Worm (Caenorhabditis elegans) whole organism, L4 larva: ENCODE data around the gene gcy-1.

Experiments used
- F10B5.3 ChIP-seq: sonication (generic microtip); optimal IDR thresholded peaks from 2 replicates; lab custom pipeline; 2016; ENCODE audit warnings: mild to moderate bottlenecking, missing genetic modification characterization, missing compliant biosample characterization
- F37D6.2 ChIP-seq: sonication (generic microtip); optimal IDR thresholded peaks from 2 replicates; lab custom pipeline; 2016; ENCODE audit warnings: mild to moderate bottlenecking, missing genetic modification characterization, missing compliant biosample characterization
- F44E2.7 ChIP-seq: fragments of 200-800 bp; sonication (Bioruptor generic); IDR thresholded peaks from 2 replicates; pipeline ENCODE4 v2.1.2; 2022; ENCODE audit warnings: missing genetic modification characterization, missing compliant biosample characterization
- F49E8.2 ChIP-seq: sonication (generic microtip); optimal IDR thresholded peaks from 2 replicates; lab custom pipeline; 2016; ENCODE audit warnings: missing compliant biosample characterization, mild to moderate bottlenecking, missing genetic modification characterization, borderline replicate concordance
- Y105C5A.15 ChIP-seq: fragments of 200-800 bp; sonication (Bioruptor generic); IDR thresholded peaks from 2 replicates; pipeline ENCODE4 v1.3.6; 2022; ENCODE audit warnings: missing genetic modification characterization, missing compliant biosample characterization
- Y5F2A.4 ChIP-seq: fragments of 200-800 bp; sonication (Bioruptor generic); optimal IDR thresholded peaks from 2 replicates; lab custom pipeline; 2018; ENCODE audit warnings: mild to moderate bottlenecking, missing genetic modification characterization, missing compliant biosample characterization
- ZK337.2 ChIP-seq: fragments of 200-800 bp; sonication (Bioruptor generic); IDR thresholded peaks from 2 replicates; pipeline ENCODE4 v1.3.6; 2022; ENCODE audit warnings: missing genetic modification reagents, missing genetic modification characterization, missing compliant biosample characterization
- aha-1 ChIP-seq: fragments of 150-350 bp; peaks from one replicate; lab custom pipeline; 2014; ENCODE audit warnings: missing biosample characterization, missing genetic modification characterization
- ama-1 ChIP-seq: fragments of 150-350 bp; optimal IDR thresholded peaks from 2 replicates; lab custom pipeline; 2014; ENCODE audit warnings: inconsistent platforms, mixed read lengths
- arid-1 ChIP-seq: fragments of 200-800 bp; sonication (Bioruptor generic); conservative IDR thresholded peaks from 2 replicates; pipeline ENCODE4 v1.3.6; 2022; ENCODE audit warnings: missing genetic modification reagents, missing genetic modification characterization, missing compliant biosample characterization
- ceh-20 ChIP-seq: fragments of 200-800 bp; sonication (Bioruptor generic); IDR thresholded peaks from 2 replicates; pipeline ENCODE4 v1.3.6; 2022; ENCODE audit warnings: missing genetic modification reagents, missing genetic modification characterization, missing compliant biosample characterization
- ceh-28 ChIP-seq: fragments of 150-350 bp; optimal IDR thresholded peaks from 2 replicates; lab custom pipeline; 2014; ENCODE audit warnings: missing biosample characterization, missing genetic modification reagents, missing genetic modification characterization
- ceh-82 ChIP-seq: sonication (generic microtip); optimal IDR thresholded peaks from 2 replicates; lab custom pipeline; 2017; ENCODE audit warnings: missing biosample characterization, missing genetic modification characterization
- ces-1 ChIP-seq: fragments of 150-350 bp; sonication (generic microtip); optimal IDR thresholded peaks from 4 replicates; lab custom pipeline; 2014; ENCODE audit warnings: missing biosample characterization, missing genetic modification reagents, missing genetic modification characterization
- ctbp-1 ChIP-seq: fragments of 200-800 bp; sonication (Bioruptor generic); IDR thresholded peaks from 2 replicates; pipeline ENCODE4 v1.3.6; 2022; ENCODE audit warnings: missing genetic modification reagents, missing genetic modification characterization, missing compliant biosample characterization
- daf-19 ChIP-seq: fragments of 200-800 bp; sonication (Bioruptor generic); conservative IDR thresholded peaks from 2 replicates; pipeline ENCODE4 v1.3.6; 2022; ENCODE audit warnings: missing genetic modification characterization, missing compliant biosample characterization
- dmd-6 ChIP-seq: fragments of 200-800 bp; sonication (Bioruptor generic); IDR thresholded peaks from 2 replicates; pipeline ENCODE4 v1.3.6; 2022; ENCODE audit warnings: missing genetic modification reagents, missing genetic modification characterization, missing compliant biosample characterization
- dmd-8 ChIP-seq: fragments of 200-800 bp; sonication (Bioruptor generic); IDR thresholded peaks from 2 replicates; pipeline ENCODE4 v1.3.6; 2022; ENCODE audit warnings: missing genetic modification characterization, missing compliant biosample characterization
- dmd-9 ChIP-seq: fragments of 200-800 bp; sonication (Bioruptor generic); IDR thresholded peaks from 2 replicates; pipeline ENCODE4 v1.3.6; 2022; ENCODE audit warnings: missing genetic modification reagents, missing genetic modification characterization, missing compliant biosample characterization
- egl-27 ChIP-seq: sonication (generic microtip); optimal IDR thresholded peaks from 3 replicates; lab custom pipeline; 2017; ENCODE audit warnings: missing biosample characterization, missing genetic modification reagents, missing genetic modification characterization
- hlh-11 ChIP-seq: fragments of 200-800 bp; sonication (Bioruptor generic); optimal IDR thresholded peaks from 2 replicates; lab custom pipeline; 2018; ENCODE audit warnings: mild to moderate bottlenecking, missing genetic modification characterization, missing compliant biosample characterization
- hlh-30 ChIP-seq: sonication (generic microtip); optimal IDR thresholded peaks from 2 replicates; lab custom pipeline; 2017; ENCODE audit warnings: antibody characterized with exemption, mild to moderate bottlenecking, missing genetic modification characterization, missing compliant biosample characterization; ENCODE audit not compliant: insufficient read depth
- hmg-1.1 ChIP-seq: fragments of 200-800 bp; sonication (Bioruptor generic); IDR thresholded peaks from 2 replicates; pipeline ENCODE4 v1.3.6; 2022; ENCODE audit warnings: missing genetic modification reagents, missing genetic modification characterization, missing compliant biosample characterization
- jun-1 ChIP-seq: fragments of 150-350 bp; optimal IDR thresholded peaks from 2 replicates; lab custom pipeline; 2014; ENCODE audit warnings: missing biosample characterization, missing genetic modification reagents, missing genetic modification characterization
- lim-7 ChIP-seq: fragments of 200-800 bp; sonication (Bioruptor generic); IDR thresholded peaks from 2 replicates; pipeline ENCODE4 v1.3.6; 2022; ENCODE audit warnings: missing genetic modification characterization, missing compliant biosample characterization
- lin-1 ChIP-seq: fragments of 200-800 bp; sonication (Bioruptor generic); IDR thresholded peaks from 2 replicates; pipeline ENCODE4 v1.3.6; 2022; ENCODE audit warnings: missing genetic modification reagents, missing genetic modification characterization, missing compliant biosample characterization
- lin-39 ChIP-seq: fragments of 150-350 bp; optimal IDR thresholded peaks from 2 replicates; lab custom pipeline; 2014; ENCODE audit warnings: missing biosample characterization, missing genetic modification reagents, missing genetic modification characterization
- lsy-2 ChIP-seq, 2 experiments: fragments of 150-350 bp in 1 of 2; sonication (generic microtip) in 1 of 2; optimal IDR thresholded peaks; 2 replicates each; lab custom pipeline; 2014 to 2017; ENCODE audit warnings: missing biosample characterization in 2 of 2, missing genetic modification characterization in 2 of 2
- mdt-29 ChIP-seq: fragments of 200-800 bp; sonication (Bioruptor generic); IDR thresholded peaks from 2 replicates; pipeline ENCODE4 v1.3.6; 2022; ENCODE audit warnings: missing genetic modification reagents, missing genetic modification characterization, missing compliant biosample characterization
- mes-2 ChIP-seq: sonication (generic microtip); optimal IDR thresholded peaks from 2 replicates; lab custom pipeline; 2016; ENCODE audit warnings: missing genotype, mild to moderate bottlenecking, missing genetic modification characterization, missing compliant biosample characterization; ENCODE audit not compliant: poor library complexity, severe bottlenecking
- mxl-2 ChIP-seq: fragments of 200-800 bp; sonication (Bioruptor generic); conservative IDR thresholded peaks from 2 replicates; pipeline ENCODE4 v1.3.6; 2022; ENCODE audit warnings: missing genetic modification reagents, missing genetic modification characterization, missing compliant biosample characterization
- nhr-111 ChIP-seq: fragments of 200-800 bp; sonication (Bioruptor generic); optimal IDR thresholded peaks from 2 replicates; lab custom pipeline; 2018; ENCODE audit warnings: mild to moderate bottlenecking, missing genetic modification characterization, missing compliant biosample characterization
- nhr-237 ChIP-seq: sonication (generic microtip); optimal IDR thresholded peaks from 2 replicates; lab custom pipeline; 2017; ENCODE audit warnings: missing biosample characterization, missing genetic modification characterization
- nhr-25 ChIP-seq: sonication (generic microtip); optimal IDR thresholded peaks from 2 replicates; lab custom pipeline; 2017; ENCODE audit warnings: missing genetic modification characterization, mild to moderate bottlenecking, missing compliant biosample characterization, antibody characterized with exemption, moderate library complexity, borderline replicate concordance; ENCODE audit not compliant: insufficient read depth
- nhr-28 ChIP-seq: fragments of 150-350 bp; optimal IDR thresholded peaks from 2 replicates; lab custom pipeline; 2014; ENCODE audit warnings: missing biosample characterization, missing genetic modification characterization
- nhr-41 ChIP-seq: fragments of 200-800 bp; sonication (Bioruptor generic); IDR thresholded peaks from 2 replicates; pipeline ENCODE4 v1.3.6; 2022; ENCODE audit warnings: missing genetic modification reagents, missing genetic modification characterization, missing compliant biosample characterization
- nhr-42 ChIP-seq: fragments of 200-800 bp; sonication (Bioruptor generic); IDR thresholded peaks from 2 replicates; pipeline ENCODE4 v1.3.6; 2022; ENCODE audit warnings: missing genetic modification characterization, missing compliant biosample characterization
- nhr-6 ChIP-seq: fragments of 150-350 bp; optimal IDR thresholded peaks from 2 replicates; lab custom pipeline; 2014; ENCODE audit warnings: missing biosample characterization, missing genetic modification characterization
- pha-4 ChIP-seq, 2 experiments: fragments of 150-350 bp in 1 of 2; fragments of 200-800 bp in 1 of 2; sonication (Bioruptor generic) in 1 of 2; IDR thresholded peaks in 1 of 2; optimal IDR thresholded peaks in 1 of 2; 2 replicates each; pipeline versions ENCODE4 v1.3.6 to Lab custom; 2014 to 2022; ENCODE audit warnings: missing genetic modification characterization in 2 of 2, missing genetic modification reagents in 2 of 2, missing biosample characterization in 1 of 2, missing compliant biosample characterization in 1 of 2
- php-3 ChIP-seq: fragments of 200-800 bp; sonication (Bioruptor generic); IDR thresholded peaks from 2 replicates; pipeline ENCODE4 v1.3.6; 2022; ENCODE audit warnings: missing genetic modification reagents, missing genetic modification characterization, missing compliant biosample characterization
- pqm-1 ChIP-seq: sonication (generic microtip); optimal IDR thresholded peaks from 2 replicates; lab custom pipeline; 2017; ENCODE audit warnings: missing biosample characterization, missing genetic modification characterization
- sdz-12 ChIP-seq: fragments of 200-800 bp; sonication (Bioruptor generic); optimal IDR thresholded peaks from 2 replicates; lab custom pipeline; 2018; ENCODE audit warnings: mild to moderate bottlenecking, missing genetic modification characterization, missing compliant biosample characterization
- set-16 ChIP-seq: fragments of 200-800 bp; sonication (Bioruptor generic); IDR thresholded peaks from 2 replicates; pipeline ENCODE4 v1.3.6; 2022; ENCODE audit warnings: missing genetic modification reagents, missing genetic modification characterization, missing compliant biosample characterization
- snpc-1.2 ChIP-seq: fragments of 200-800 bp; sonication (Bioruptor generic); IDR thresholded peaks from 2 replicates; pipeline ENCODE4 v1.3.6; 2022; ENCODE audit warnings: missing genetic modification reagents, missing genetic modification characterization, missing compliant biosample characterization
- snpc-4 ChIP-seq: fragments of 150-350 bp; optimal IDR thresholded peaks from 2 replicates; lab custom pipeline; 2014; ENCODE audit warnings: missing biosample characterization, missing genetic modification characterization
- tag-97 ChIP-seq: fragments of 200-800 bp; sonication (Bioruptor generic); IDR thresholded peaks from 2 replicates; pipeline ENCODE4 v1.3.6; 2022; ENCODE audit warnings: missing genetic modification characterization, missing compliant biosample characterization
- unc-39 ChIP-seq: sonication (generic microtip); optimal IDR thresholded peaks from 2 replicates; lab custom pipeline; 2017; ENCODE audit warnings: missing biosample characterization, missing genetic modification characterization
- zfp-3 ChIP-seq: fragments of 200-800 bp; sonication (Bioruptor generic); conservative IDR thresholded peaks from 2 replicates; pipeline ENCODE4 v1.3.6; 2022; ENCODE audit warnings: missing genetic modification reagents, missing genetic modification characterization, missing compliant biosample characterization
- zip-2 ChIP-seq: fragments of 150-350 bp; optimal IDR thresholded peaks from 2 replicates; lab custom pipeline; 2014; ENCODE audit warnings: missing biosample characterization, missing genetic modification characterization

Gene gcy-1

ce11 chrII:9500926-9501325, 15.8 kb downstream of the gcy-1 start (continued):
- TF ChIP-seq php-3 (GFP tag; lab: Robert Waterston, UW), result peak; percentile 91
- TF ChIP-seq F44E2.7 (GFP tag; lab: Robert Waterston, UW), result no peak
- TF ChIP-seq nhr-6, result no peak
- no peak for TF ChIP-seq tag-97
- no peak for TF ChIP-seq unc-39 (tag; lab: Kevin White, UChicago)
- TF ChIP-seq egl-27 (tag; lab: Kevin White, UChicago), result no peak
- no peak for TF ChIP-seq ceh-20 (GFP tag; lab: Robert Waterston, UW)
- peak; percentile 98 for TF ChIP-seq dmd-6 (GFP tag; lab: Robert Waterston, UW)
- no peak for TF ChIP-seq F49E8.2 (tag; lab: Kevin White, UChicago)
- TF ChIP-seq ama-1, result no peak
- TF ChIP-seq Y105C5A.15, result no peak
- peak; percentile 86 for TF ChIP-seq hlh-30 (tag; lab: Kevin White, UChicago)
- no peak for TF ChIP-seq snpc-4 (tag; lab: Kevin White, UChicago)
- TF ChIP-seq Y5F2A.4 (GFP tag; lab: Kevin White, UChicago), result no peak
- no peak for TF ChIP-seq zip-2 (tag; lab: Kevin White, UChicago)
- no peak for TF ChIP-seq F37D6.2
- TF ChIP-seq pqm-1 (tag; lab: Kevin White, UChicago), result peak; percentile 81
- no peak for TF ChIP-seq dmd-9 (GFP tag; lab: Robert Waterston, UW)
- TF ChIP-seq nhr-237 (tag; lab: Kevin White, UChicago), result no peak
- no peak for TF ChIP-seq F10B5.3
- TF ChIP-seq aha-1 (tag; lab: Kevin White, UChicago), result no peak
- TF ChIP-seq jun-1 (tag; lab: Kevin White, UChicago), result peak; percentile 53
- TF ChIP-seq mdt-29 (GFP tag; lab: Robert Waterston, UW), result peak; percentile 93
- no peak for TF ChIP-seq ZK337.2 (GFP tag; lab: Robert Waterston, UW)
- TF ChIP-seq set-16, result no peak

DNA sequence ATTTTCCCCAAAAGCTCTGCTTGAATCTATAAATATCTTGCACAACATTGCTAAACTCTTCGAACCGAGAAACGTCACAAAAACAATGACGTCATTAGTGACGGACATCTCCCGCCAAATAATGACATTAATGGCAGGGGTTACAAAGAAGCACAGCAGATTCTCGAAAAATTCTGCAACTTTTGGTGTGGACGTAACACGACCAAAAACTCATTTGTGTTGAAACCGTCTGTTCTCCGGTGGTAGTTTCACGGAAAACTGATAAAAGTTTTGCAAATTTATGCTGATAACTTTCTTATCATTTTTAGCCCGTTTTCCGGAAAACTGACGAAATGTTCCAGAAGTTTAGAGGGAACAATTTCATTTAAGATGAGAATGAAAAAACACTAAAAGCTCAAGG, 18.1 kb downstream of the gcy-1 start:
- no peak for TF ChIP-seq ctbp-1
- no peak for TF ChIP-seq tag-97
- no peak for TF ChIP-seq dmd-8 (GFP tag; lab: Robert Waterston, UW)
- TF ChIP-seq nhr-42, result no peak
- peak; percentile 45 for TF ChIP-seq nhr-28
- no peak for TF ChIP-seq jun-1 (tag; lab: Kevin White, UChicago)
- no peak for TF ChIP-seq lim-7 (GFP tag; lab: Robert Waterston, UW)
- no peak for TF ChIP-seq sdz-12 (GFP tag; lab: Kevin White, UChicago)
- no peak for TF ChIP-seq nhr-25 (tag; lab: Kevin White, UChicago)
- TF ChIP-seq hmg-1.1 (GFP tag; lab: Robert Waterston, UW), result no peak
- no peak for TF ChIP-seq set-16
- no peak for TF ChIP-seq mxl-2 (GFP tag; lab: Robert Waterston, UW)
- 0 out of 2 replicates have a peak, but pooled peaks have one; percentile 13 for TF ChIP-seq php-3 (GFP tag; lab: Robert Waterston, UW)
- TF ChIP-seq nhr-111 (GFP tag; lab: Kevin White, UChicago), result no peak
- TF ChIP-seq snpc-1.2 (GFP tag; lab: Robert Waterston, UW), result no peak
- peak in 1 of 2 experiments; percentile 15 for TF ChIP-seq lsy-2 (tag; optimal IDR thresholded peaks at IDR 0.05; lab: Kevin White, UChicago)
- TF ChIP-seq lin-39 (tag; lab: Kevin White, UChicago), result no peak
- no peak for TF ChIP-seq aha-1 (tag; lab: Kevin White, UChicago)
- TF ChIP-seq ces-1 (GFP tag; lab: Kevin White, UChicago), result no peak
- TF ChIP-seq ZK337.2 (GFP tag; lab: Robert Waterston, UW), result no peak
- TF ChIP-seq unc-39 (tag; lab: Kevin White, UChicago), result no peak
- no peak for TF ChIP-seq ceh-28 (tag; lab: Kevin White, UChicago)
- TF ChIP-seq ceh-20 (GFP tag; lab: Robert Waterston, UW), result no peak
- TF ChIP-seq mes-2 (tag; lab: Kevin White, UChicago), result no peak
- TF ChIP-seq hlh-30 (tag; lab: Kevin White, UChicago), result no peak
- no peak for TF ChIP-seq pha-4 (GFP tag; IDR thresholded peaks at IDR 0.05; lab: Robert Waterston, UW)
- TF ChIP-seq pha-4 (tag; optimal IDR thresholded peaks at IDR 0.05; lab: Kevin White, UChicago), result no peak
- no peak for TF ChIP-seq daf-19 (GFP tag; lab: Robert Waterston, UW)
- TF ChIP-seq lin-1, result no peak
- TF ChIP-seq arid-1 (GFP tag; lab: Robert Waterston, UW), result no peak
- no peak for TF ChIP-seq zfp-3 (GFP tag; lab: Robert Waterston, UW)
- no peak for TF ChIP-seq ceh-82 (tag; lab: Kevin White, UChicago)
- TF ChIP-seq nhr-41 (GFP tag; lab: Robert Waterston, UW), result no peak
- TF ChIP-seq pqm-1 (tag; lab: Kevin White, UChicago), result no peak
- TF ChIP-seq hlh-11 (tag; lab: Kevin White, UChicago), result peak; percentile 60
